Worm (Caenorhabditis elegans) whole organism, late embryonic: Measurements from ENCODE around the gene dpy-3.
A peak's percentile ranks its signal among the peaks of the same experiment; 100 is the strongest.

ENCODE experiments used
- C08G9.2 ChIP-seq: sonication (generic microtip); optimal IDR thresholded peaks from 2 replicates; lab custom pipeline; 2016; ENCODE audit warnings: mild to moderate bottlenecking, missing genetic modification characterization, moderate library complexity, missing compliant biosample characterization
- C38D4.7 ChIP-seq: fragments of 200-800 bp; sonication (Bioruptor generic); optimal IDR thresholded peaks from 2 replicates; lab custom pipeline; 2018; ENCODE audit warnings: mild to moderate bottlenecking, missing genetic modification characterization, moderate library complexity, missing compliant biosample characterization
- F13H6.1 ChIP-seq: sonication (generic microtip); optimal IDR thresholded peaks from 2 replicates; lab custom pipeline; 2016; ENCODE audit warnings: missing genetic modification characterization, missing compliant biosample characterization
- Y22D7AL.16 ChIP-seq: sonication (generic microtip); optimal IDR thresholded peaks from 2 replicates; lab custom pipeline; 2016; ENCODE audit warnings: missing genetic modification characterization, missing compliant biosample characterization
- ceh-18 ChIP-seq: sonication (generic microtip); optimal IDR thresholded peaks from 2 replicates; lab custom pipeline; 2016; ENCODE audit warnings: missing genetic modification characterization, missing compliant biosample characterization
- ceh-19 ChIP-seq: fragments of 200-800 bp; sonication (Bioruptor generic); optimal IDR thresholded peaks from 2 replicates; lab custom pipeline; 2018; ENCODE audit warnings: mild to moderate bottlenecking, missing genetic modification characterization, missing compliant biosample characterization
- ceh-2 ChIP-seq: sonication (generic microtip); optimal IDR thresholded peaks from 2 replicates; lab custom pipeline; 2016; ENCODE audit warnings: missing genotype, missing genetic modification characterization, missing compliant biosample characterization
- ceh-30 ChIP-seq: fragments of 150-350 bp; optimal IDR thresholded peaks from 2 replicates; lab custom pipeline; 2014; ENCODE audit warnings: missing biosample characterization, missing genetic modification characterization
- ceh-31 ChIP-seq: sonication (generic microtip); optimal IDR thresholded peaks from 2 replicates; lab custom pipeline; 2016; ENCODE audit warnings: missing genetic modification characterization, missing compliant biosample characterization
- ceh-34 ChIP-seq: sonication (generic microtip); optimal IDR thresholded peaks from 2 replicates; lab custom pipeline; 2016; ENCODE audit warnings: mild to moderate bottlenecking, missing genetic modification characterization, missing compliant biosample characterization
- ceh-6 ChIP-seq: fragments of 200-800 bp; sonication (Bioruptor generic); optimal IDR thresholded peaks from 2 replicates; lab custom pipeline; 2018; ENCODE audit warnings: mild to moderate bottlenecking, missing genetic modification characterization, missing compliant biosample characterization
- ceh-9 ChIP-seq: sonication (generic microtip); optimal IDR thresholded peaks from 2 replicates; lab custom pipeline; 2016; ENCODE audit warnings: mild to moderate bottlenecking, missing genetic modification characterization, inconsistent platforms, missing compliant biosample characterization
- che-1 ChIP-seq: sonication (generic microtip); optimal IDR thresholded peaks from 2 replicates; lab custom pipeline; 2016; ENCODE audit warnings: mild to moderate bottlenecking, missing genetic modification characterization, missing compliant biosample characterization
- dve-1 ChIP-seq: sonication (generic microtip); optimal IDR thresholded peaks from 2 replicates; lab custom pipeline; 2017; ENCODE audit warnings: antibody characterized with exemption, mild to moderate bottlenecking, missing genetic modification characterization, missing compliant biosample characterization
- elt-2 ChIP-seq: sonication (generic microtip); optimal IDR thresholded peaks from 2 replicates; lab custom pipeline; 2016; ENCODE audit warnings: missing genetic modification reagents, missing genetic modification characterization, missing compliant biosample characterization
- eyg-1 ChIP-seq: sonication (generic microtip); optimal IDR thresholded peaks from 2 replicates; lab custom pipeline; 2016; ENCODE audit warnings: missing genotype, missing genetic modification characterization, missing compliant biosample characterization
- fkh-6 ChIP-seq: sonication (generic microtip); optimal IDR thresholded peaks from 2 replicates; lab custom pipeline; 2016; ENCODE audit warnings: missing genetic modification characterization, missing compliant biosample characterization
- gmeb-2 ChIP-seq: sonication (generic microtip); optimal IDR thresholded peaks from 2 replicates; lab custom pipeline; 2016; ENCODE audit warnings: missing genetic modification characterization, inconsistent platforms, missing compliant biosample characterization
- hlh-13 ChIP-seq: fragments of 200-800 bp; sonication (Bioruptor generic); optimal IDR thresholded peaks from 2 replicates; lab custom pipeline; 2018; ENCODE audit warnings: mild to moderate bottlenecking, missing genetic modification characterization, missing compliant biosample characterization
- hlh-15 ChIP-seq: sonication (generic microtip); optimal IDR thresholded peaks from 2 replicates; lab custom pipeline; 2016; ENCODE audit warnings: missing genetic modification characterization, missing compliant biosample characterization
- hlh-30 ChIP-seq: sonication (generic microtip); optimal IDR thresholded peaks from 2 replicates; lab custom pipeline; 2017; ENCODE audit warnings: antibody characterized with exemption, missing genetic modification characterization, missing compliant biosample characterization; ENCODE audit not compliant: insufficient read depth
- hlh-6 ChIP-seq: sonication (generic microtip); optimal IDR thresholded peaks from 2 replicates; lab custom pipeline; 2016; ENCODE audit warnings: missing genotype, missing genetic modification characterization, missing compliant biosample characterization
- hlh-8 ChIP-seq: sonication (generic microtip); optimal IDR thresholded peaks from 2 replicates; lab custom pipeline; 2016; ENCODE audit warnings: missing genotype, missing genetic modification characterization, missing compliant biosample characterization
- lim-6 ChIP-seq: sonication (generic microtip); optimal IDR thresholded peaks from 2 replicates; lab custom pipeline; 2016; ENCODE audit warnings: missing genetic modification characterization, missing compliant biosample characterization
- pros-1 ChIP-seq: fragments of 150-350 bp; optimal IDR thresholded peaks from 2 replicates; lab custom pipeline; 2014; ENCODE audit warnings: missing biosample characterization, missing genetic modification reagents, missing genetic modification characterization
- rnt-1 ChIP-seq: sonication (generic microtip); optimal IDR thresholded peaks from 2 replicates; lab custom pipeline; 2016; ENCODE audit warnings: missing genetic modification characterization, missing compliant biosample characterization
- sox-4 ChIP-seq: sonication (generic microtip); optimal IDR thresholded peaks from 2 replicates; lab custom pipeline; 2017; ENCODE audit warnings: mild to moderate bottlenecking, missing genetic modification characterization, inconsistent platforms, missing compliant biosample characterization
- tbx-2 ChIP-seq: sonication (generic microtip); optimal IDR thresholded peaks from 2 replicates; lab custom pipeline; 2016; ENCODE audit warnings: missing genetic modification characterization, missing compliant biosample characterization
- tbx-7 ChIP-seq: sonication (generic microtip); optimal IDR thresholded peaks from 2 replicates; lab custom pipeline; 2016; ENCODE audit warnings: missing genotype, missing genetic modification characterization, missing compliant biosample characterization
- ttx-3 ChIP-seq: sonication (generic microtip); optimal IDR thresholded peaks from 2 replicates; lab custom pipeline; 2016; ENCODE audit warnings: missing genetic modification reagents, missing genetic modification characterization, missing compliant biosample characterization
- unc-42 ChIP-seq: sonication (generic microtip); optimal IDR thresholded peaks from 2 replicates; lab custom pipeline; 2016; ENCODE audit warnings: missing genotype, missing genetic modification characterization, missing compliant biosample characterization
- unc-86 ChIP-seq: sonication (generic microtip); optimal IDR thresholded peaks from 2 replicates; lab custom pipeline; 2016; ENCODE audit warnings: missing genetic modification characterization, missing compliant biosample characterization
- zip-5 ChIP-seq: sonication (generic microtip); optimal IDR thresholded peaks from 2 replicates; lab custom pipeline; 2016; ENCODE audit warnings: missing genetic modification characterization, missing compliant biosample characterization
- ztf-16 ChIP-seq: sonication (generic microtip); optimal IDR thresholded peaks from 2 replicates; lab custom pipeline; 2017; ENCODE audit warnings: missing genetic modification characterization, missing compliant biosample characterization

dpy-3 gene

DNA sequence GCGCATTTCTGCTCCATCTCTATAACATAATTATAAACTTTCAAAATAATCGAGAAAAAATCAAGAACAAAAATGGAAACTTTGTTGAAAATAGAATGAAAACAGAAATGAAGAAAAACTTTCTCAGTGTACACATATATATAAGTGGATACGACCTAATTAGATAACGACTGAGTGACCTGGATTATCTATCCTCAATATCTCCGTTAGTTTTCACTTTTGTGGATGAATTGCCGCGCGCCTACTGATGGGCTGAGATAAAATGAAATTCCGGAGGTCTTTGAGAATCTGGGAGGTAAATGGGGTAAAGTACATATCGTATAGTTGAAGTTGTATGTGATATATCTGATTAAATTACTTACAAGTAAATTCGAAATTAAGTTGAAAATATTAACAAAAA, at the start of gene dpy-3:
Gene dpy-3, minus strand, starts transcription at position 19 of the 400 bp plus-strand sequence.
- TF ChIP-seq ceh-6 (GFP tag; lab: Kevin White, UChicago) (no peak), ceh-19 (no peak), hlh-13 (GFP tag; lab: Kevin White, UChicago) (no peak), ceh-34 (tag; lab: Kevin White, UChicago) (no peak), lim-6 (tag; lab: Kevin White, UChicago) (no peak), F13H6.1 (tag; lab: Kevin White, UChicago) (no peak), tbx-2 (tag; lab: Kevin White, UChicago) (no peak), che-1 (tag; lab: Kevin White, UChicago) (no peak), eyg-1 (tag; lab: Kevin White, UChicago) (no peak), elt-2 (tag; lab: Kevin White, UChicago) (no peak), pros-1 (tag; lab: Kevin White, UChicago) (no peak), ceh-31 (tag; lab: Kevin White, UChicago) (no peak), ztf-16 (tag; lab: Kevin White, UChicago) (no peak), Y22D7AL.16 (tag; lab: Kevin White, UChicago) (no peak), gmeb-2 (tag; lab: Kevin White, UChicago) (no peak)
- TF ChIP-seq, all 69 proteins: peak for 0

DNA sequence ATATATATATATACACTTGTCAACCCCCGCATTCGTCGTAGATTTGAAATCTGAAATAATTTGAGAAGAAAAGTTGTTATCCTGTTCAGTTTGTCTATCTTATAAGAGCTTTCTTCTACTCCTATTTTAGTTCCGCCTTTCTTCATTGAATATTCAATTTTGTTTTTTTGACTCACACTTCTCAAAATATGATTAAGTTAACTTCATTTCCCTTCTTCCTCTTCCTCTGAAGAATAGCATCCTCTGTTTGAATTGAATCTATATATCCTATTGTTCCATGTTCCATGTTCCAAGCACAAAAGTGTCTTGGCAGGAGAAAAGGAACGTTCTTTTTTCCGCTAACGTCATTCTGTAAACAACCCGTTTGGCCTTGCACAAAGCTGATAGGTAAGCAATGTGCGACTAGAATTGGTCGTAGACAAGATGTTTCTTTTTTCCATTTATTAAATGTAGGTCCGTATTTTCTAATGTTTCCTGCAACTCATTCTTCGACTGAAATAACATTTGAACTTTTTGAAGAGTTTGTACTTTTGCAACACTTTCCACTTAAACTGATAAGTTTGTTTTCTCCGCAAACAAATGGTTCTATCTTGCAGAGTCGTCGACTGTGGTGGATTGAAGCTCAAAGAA, 46.6 kb upstream of the dpy-3 start, which contains the start of gene gap-1:
Gene gap-1, plus strand, starts transcription at position 580 of the 630 bp plus-strand sequence.
- TF ChIP-seq unc-86 (no peak), ttx-3 (tag; lab: Kevin White, UChicago) (no peak), eyg-1 (tag; lab: Kevin White, UChicago) (no peak), ceh-6 (GFP tag; lab: Kevin White, UChicago) (no peak), C38D4.7 (GFP tag; lab: Kevin White, UChicago) (no peak), ceh-9 (tag; lab: Kevin White, UChicago) (no peak), hlh-13 (GFP tag; lab: Kevin White, UChicago) (no peak), ceh-2 (no peak)

DNA sequence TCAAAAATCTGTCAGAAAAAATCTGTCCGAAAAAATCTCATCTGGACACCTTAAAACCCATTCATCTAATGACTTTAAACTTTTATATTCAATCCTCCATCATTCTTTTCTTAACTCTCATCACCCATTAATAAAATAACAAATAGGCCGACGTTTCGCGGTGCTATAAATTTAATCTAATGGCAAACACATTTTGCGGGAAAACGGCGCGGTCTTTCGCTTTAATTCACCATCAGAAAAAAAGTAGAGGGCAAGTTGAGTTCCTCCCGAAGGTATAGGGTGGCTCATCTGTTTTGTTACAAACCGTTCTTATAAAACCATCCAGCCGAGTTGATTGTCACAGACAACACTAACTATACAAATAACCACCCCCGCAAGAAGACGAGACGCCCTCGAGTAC, 45.3 kb upstream of the dpy-3 start:
- TF ChIP-seq eyg-1 (tag; lab: Kevin White, UChicago), result no peak
- no peak for TF ChIP-seq ceh-30 (tag; lab: Kevin White, UChicago)
- TF ChIP-seq tbx-7 (tag; lab: Kevin White, UChicago), result no peak
- TF ChIP-seq dve-1 (tag; lab: Kevin White, UChicago), result no peak
- TF ChIP-seq gmeb-2 (tag; lab: Kevin White, UChicago), result no peak
- no peak for TF ChIP-seq sox-4 (tag; lab: Kevin White, UChicago)

DNA sequence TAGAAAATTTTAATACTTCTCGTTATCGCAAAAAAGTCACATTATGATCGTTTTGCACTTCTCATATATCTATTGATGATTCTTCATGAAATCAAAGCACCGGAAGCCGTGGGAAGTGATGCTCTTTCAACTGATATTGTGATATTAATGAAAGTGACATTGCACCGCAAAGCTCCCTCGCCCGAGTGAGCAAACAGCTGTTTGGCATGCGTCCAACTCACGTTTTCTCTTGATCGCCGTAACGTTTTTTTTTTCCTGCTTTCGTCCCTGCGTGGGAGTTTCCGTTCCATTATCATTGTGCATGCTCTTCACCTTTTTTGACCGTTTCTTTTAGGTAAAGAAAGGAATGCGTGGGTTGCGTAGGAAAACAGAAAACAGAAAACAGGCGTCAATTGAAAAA, 43.4 kb upstream of the dpy-3 start:
- TF ChIP-seq tbx-7 (tag; lab: Kevin White, UChicago) (no peak), ceh-18 (tag; lab: Kevin White, UChicago) (peak; percentile 42), C08G9.2 (tag; lab: Kevin White, UChicago) (no peak)

DNA sequence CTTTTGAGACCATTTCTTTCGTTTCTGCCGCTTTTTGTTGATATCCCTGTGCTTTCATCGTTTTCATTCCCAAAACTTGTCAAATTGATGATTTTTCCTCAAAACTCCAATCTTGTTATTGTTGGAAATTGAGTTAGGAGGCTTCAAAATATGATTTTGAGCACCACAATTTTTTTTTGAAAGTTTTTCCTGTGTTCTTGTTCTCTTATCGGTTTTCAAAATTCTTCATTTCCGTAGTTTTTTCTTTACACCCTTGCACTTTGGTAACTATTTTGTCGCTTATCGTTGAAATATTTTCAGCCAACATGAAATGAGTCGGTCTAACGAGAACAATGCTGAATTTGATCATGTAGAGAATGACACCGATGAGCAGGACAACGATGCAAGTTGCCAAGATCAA, 35.1 kb upstream of the dpy-3 start, which contains the start of gene F48B9.1:
Gene F48B9.1, plus strand, starts transcription at position 301 of the 400 bp plus-strand sequence.
- TF ChIP-seq fkh-6 (tag; lab: Kevin White, UChicago) (no peak), hlh-30 (no peak), zip-5 (tag; lab: Kevin White, UChicago) (no peak), ceh-30 (tag; lab: Kevin White, UChicago) (no peak), hlh-15 (tag; lab: Kevin White, UChicago) (no peak), unc-42 (tag; lab: Kevin White, UChicago) (no peak), hlh-8 (tag; lab: Kevin White, UChicago) (no peak), lim-6 (tag; lab: Kevin White, UChicago) (no peak), hlh-6 (tag; lab: Kevin White, UChicago) (no peak), che-1 (tag; lab: Kevin White, UChicago) (no peak), tbx-7 (tag; lab: Kevin White, UChicago) (no peak), rnt-1 (no peak)
- TF ChIP-seq, all 69 proteins: peak for 0
